Worm (Caenorhabditis elegans) whole organism, L2 larva: ENCODE measurements around the gene clec-132.

Experiments
- lsy-2 ChIP-seq, 2 experiments: fragments of 150-350 bp in 1 of 2; sonication (generic microtip) in 1 of 2; optimal IDR thresholded peaks; 2 replicates each; lab custom pipeline; 2014 to 2017; ENCODE audit warnings: missing biosample characterization in 2 of 2, missing genetic modification characterization in 2 of 2
- zag-1 ChIP-seq: fragments of 150-350 bp; optimal IDR thresholded peaks from 2 replicates; lab custom pipeline; 2014; ENCODE audit warnings: missing biosample characterization, missing genetic modification characterization

ce11 chrII:3620862-3621261 is 44.0 kb downstream of the clec-132 start:
- TF ChIP-seq lsy-2 (tag; optimal IDR thresholded peaks at IDR 0.05; lab: Kevin White, UChicago) (no peak), zag-1 (tag; lab: Kevin White, UChicago) (no peak)
